Fruit fly (Drosophila melanogaster) whole organism, embryonic: ENCODE measurements around the gene pnt.

Experiments used
- Aef1 ChIP-seq: fragments of 200-800 bp; sonication (Bioruptor generic); IDR thresholded peaks from 3 replicates; pipeline ENCODE4 v1.3.6; 2022; ENCODE audit warnings: missing biosample characterization, missing genetic modification characterization
- Atf3 ChIP-seq: fragments of 200-800 bp; sonication (Bioruptor generic); optimal IDR thresholded peaks from 3 replicates; lab custom pipeline; 2016; ENCODE audit warnings: missing biosample characterization, missing genetic modification characterization
- Bteb2 ChIP-seq: fragments of 200-800 bp; sonication (Bioruptor generic); optimal IDR thresholded peaks from 2 replicates; lab custom pipeline; 2016; ENCODE audit warnings: missing biosample characterization, missing genetic modification characterization
- CG10565 ChIP-seq: fragments of 200-800 bp; sonication (Bioruptor generic); optimal IDR thresholded peaks from 3 replicates; lab custom pipeline; 2016; ENCODE audit warnings: missing biosample characterization, mild to moderate bottlenecking, missing genetic modification characterization
- CG14441 ChIP-seq: fragments of 200-800 bp; sonication (Bioruptor generic); IDR thresholded peaks from 2 replicates; pipeline ENCODE4 v1.3.6; 2022; ENCODE audit warnings: missing biosample characterization, missing genetic modification characterization
- CG17328 ChIP-seq: fragments of 200-800 bp; sonication (Bioruptor generic); IDR thresholded peaks from 2 replicates; pipeline ENCODE4 v1.3.6; 2022; ENCODE audit warnings: missing biosample characterization, missing genetic modification characterization
- CG17568 ChIP-seq: fragments of 200-800 bp; sonication (Bioruptor generic); optimal IDR thresholded peaks from 2 replicates; lab custom pipeline; 2018; ENCODE audit warnings: missing biosample characterization, mild to moderate bottlenecking, missing genetic modification characterization, moderate library complexity
- CG2199 ChIP-seq: fragments of 200-800 bp; sonication (Bioruptor generic); IDR thresholded peaks from 3 replicates; pipeline ENCODE4 v1.3.6; 2022; ENCODE audit warnings: missing biosample characterization, missing genetic modification characterization
- CG2202 ChIP-seq: fragments of 200-800 bp; sonication (Bioruptor generic); optimal IDR thresholded peaks from 2 replicates; lab custom pipeline; 2018; ENCODE audit warnings: missing biosample characterization, mild to moderate bottlenecking, missing genetic modification characterization
- CG2889 ChIP-seq: fragments of 200-800 bp; sonication (Bioruptor generic); IDR thresholded peaks from 3 replicates; pipeline ENCODE4 v1.3.6; 2022; ENCODE audit warnings: missing biosample characterization, missing genetic modification characterization
- CG32767 ChIP-seq: fragments of 200-800 bp; sonication (Bioruptor generic); IDR thresholded peaks from 2 replicates; pipeline ENCODE4 v1.3.6; 2022; ENCODE audit warnings: missing biosample characterization, missing genetic modification characterization
- CG3995 ChIP-seq: fragments of 200-800 bp; sonication (Bioruptor generic); optimal IDR thresholded peaks from 3 replicates; lab custom pipeline; 2016; ENCODE audit warnings: missing biosample characterization, missing genetic modification characterization
- CG42726 ChIP-seq: fragments of 200-800 bp; sonication (Bioruptor generic); IDR thresholded peaks from 2 replicates; pipeline ENCODE4 v1.3.6; 2022; ENCODE audit warnings: missing biosample characterization, missing genetic modification characterization; ENCODE audit not compliant: partially characterized antibody
- CG4328 ChIP-seq: fragments of 200-800 bp; sonication (Bioruptor generic); optimal IDR thresholded peaks from 3 replicates; lab custom pipeline; 2017; ENCODE audit warnings: missing biosample characterization, missing genetic modification reagents, missing genetic modification characterization
- CG4360 ChIP-seq: fragments of 200-800 bp; sonication (Bioruptor generic); IDR thresholded peaks from 2 replicates; pipeline ENCODE4 v1.3.6; 2022; ENCODE audit warnings: missing biosample characterization, missing genetic modification characterization
- CG4854 ChIP-seq: fragments of 200-800 bp; sonication (Bioruptor generic); optimal IDR thresholded peaks from 2 replicates; lab custom pipeline; 2016; ENCODE audit warnings: missing biosample characterization, missing genetic modification characterization, inconsistent platforms
- CG5953 ChIP-seq: fragments of 200-800 bp; sonication (Bioruptor generic); IDR thresholded peaks from 2 replicates; pipeline ENCODE4 v1.3.6; 2022; ENCODE audit warnings: missing biosample characterization, missing genetic modification characterization
- CG6765 ChIP-seq: fragments of 200-800 bp; sonication (Bioruptor generic); optimal IDR thresholded peaks from 3 replicates; lab custom pipeline; 2017; ENCODE audit warnings: missing biosample characterization, mild to moderate bottlenecking, missing genetic modification characterization
- CG7928 ChIP-seq: fragments of 200-800 bp; sonication (Bioruptor generic); optimal IDR thresholded peaks from 2 replicates; lab custom pipeline; 2017; ENCODE audit warnings: missing biosample characterization, mild to moderate bottlenecking, missing genetic modification characterization
- CG7963 ChIP-seq: fragments of 200-800 bp; sonication (Bioruptor generic); IDR thresholded peaks from 3 replicates; pipeline ENCODE4 v1.3.6; 2022; ENCODE audit warnings: missing biosample characterization, missing genetic modification characterization; ENCODE audit not compliant: partially characterized antibody
- CG9727 ChIP-seq: fragments of 200-800 bp; sonication (Bioruptor generic); optimal IDR thresholded peaks from 3 replicates; lab custom pipeline; 2017; ENCODE audit warnings: missing biosample characterization, mild to moderate bottlenecking, missing genetic modification characterization
- CG9817 ChIP-seq: fragments of 200-800 bp; sonication (Bioruptor generic); optimal IDR thresholded peaks from 2 replicates; lab custom pipeline; 2018; ENCODE audit warnings: missing biosample characterization, mild to moderate bottlenecking, missing genetic modification characterization, moderate library complexity
- Dip3 ChIP-seq: fragments of 200-800 bp; sonication (Bioruptor generic); optimal IDR thresholded peaks from 3 replicates; lab custom pipeline; 2016; ENCODE audit warnings: missing biosample characterization, missing genetic modification characterization
- Doc3 ChIP-seq: fragments of 200-800 bp; sonication (Bioruptor generic); IDR thresholded peaks from 3 replicates; pipeline ENCODE4 v1.3.6; 2022; ENCODE audit warnings: missing biosample characterization, missing genetic modification characterization; ENCODE audit not compliant: partially characterized antibody
- Dp ChIP-seq: fragments of 200-800 bp; sonication (Bioruptor generic); optimal IDR thresholded peaks from 2 replicates; lab custom pipeline; 2018; ENCODE audit warnings: missing biosample characterization, mild to moderate bottlenecking, missing genetic modification characterization, moderate library complexity
- Fer1 ChIP-seq: fragments of 200-800 bp; sonication (Bioruptor generic); optimal IDR thresholded peaks from 2 replicates; lab custom pipeline; 2017; ENCODE audit warnings: missing biosample characterization, mild to moderate bottlenecking, missing genetic modification characterization
- Fer3 ChIP-seq: fragments of 200-800 bp; sonication (Bioruptor generic); optimal IDR thresholded peaks from 2 replicates; lab custom pipeline; 2018; ENCODE audit warnings: missing biosample characterization, mild to moderate bottlenecking, missing genetic modification characterization, moderate library complexity
- GATAe ChIP-seq: fragments of 200-800 bp; sonication (Bioruptor generic); conservative IDR thresholded peaks from 2 replicates; pipeline ENCODE4 v1.3.6; 2022; ENCODE audit warnings: missing biosample characterization, missing genetic modification characterization
- Lim3 ChIP-seq: fragments of 200-800 bp; sonication (Bioruptor generic); IDR thresholded peaks from 2 replicates; pipeline ENCODE4 v1.3.6; 2022; ENCODE audit warnings: missing biosample characterization, missing genetic modification characterization
- Med ChIP-seq: fragments of 200-800 bp; sonication (Bioruptor generic); peaks from one replicate; lab custom pipeline; 2016; ENCODE audit warnings: missing biosample characterization, missing genetic modification characterization, mild to moderate bottlenecking, inconsistent platforms, moderate library complexity
- Mes4 ChIP-seq: fragments of 200-800 bp; sonication (Bioruptor generic); optimal IDR thresholded peaks from 2 replicates; lab custom pipeline; 2016; ENCODE audit warnings: missing biosample characterization, missing genetic modification characterization
- NC2β ChIP-seq: fragments of 200-800 bp; sonication (Bioruptor generic); optimal IDR thresholded peaks from 2 replicates; lab custom pipeline; 2016; ENCODE audit warnings: missing biosample characterization, missing genetic modification characterization
- NK7.1 ChIP-seq: fragments of 200-800 bp; sonication (Bioruptor generic); optimal IDR thresholded peaks from 3 replicates; lab custom pipeline; 2016; ENCODE audit warnings: missing biosample characterization, missing genetic modification characterization
- Nf-YC ChIP-seq: fragments of 200-800 bp; optimal IDR thresholded peaks from 3 replicates; lab custom pipeline; 2019; ENCODE audit warnings: missing biosample characterization, mild to moderate bottlenecking, missing genetic modification characterization, moderate library complexity
- Sox100B ChIP-seq: fragments of 200-800 bp; sonication (Bioruptor generic); optimal IDR thresholded peaks from 3 replicates; lab custom pipeline; 2018; ENCODE audit warnings: missing biosample characterization, mild to moderate bottlenecking, missing genetic modification characterization
- Xbp1 ChIP-seq: fragments of 200-800 bp; sonication (Bioruptor generic); optimal IDR thresholded peaks from 3 replicates; lab custom pipeline; 2016; ENCODE audit warnings: missing biosample characterization, mild to moderate bottlenecking, missing genetic modification characterization
- bab2 ChIP-seq: fragments of 200-800 bp; sonication (Bioruptor generic); optimal IDR thresholded peaks from 2 replicates; lab custom pipeline; 2016; ENCODE audit warnings: missing biosample characterization, missing genetic modification characterization
- cwo ChIP-seq: fragments of 200-800 bp; sonication (Bioruptor generic); optimal IDR thresholded peaks from 3 replicates; lab custom pipeline; 2017; ENCODE audit warnings: missing biosample characterization, missing genetic modification characterization, mild to moderate bottlenecking, moderate library complexity, missing genetic modification reagents
- dati ChIP-seq: fragments of 200-800 bp; sonication (Bioruptor generic); IDR thresholded peaks from 2 replicates; pipeline ENCODE4 v1.3.6; 2022; ENCODE audit warnings: missing biosample characterization, missing genetic modification characterization
- disco-r ChIP-seq: fragments of 200-800 bp; sonication (Bioruptor generic); optimal IDR thresholded peaks from 2 replicates; lab custom pipeline; 2016; ENCODE audit warnings: missing biosample characterization, missing genetic modification characterization
- dmrt11E ChIP-seq: fragments of 200-800 bp; sonication (Bioruptor generic); optimal IDR thresholded peaks from 3 replicates; lab custom pipeline; 2018; ENCODE audit warnings: missing biosample characterization, mild to moderate bottlenecking, missing genetic modification characterization, moderate library complexity
- ems ChIP-seq: fragments of 200-800 bp; sonication (Bioruptor generic); optimal IDR thresholded peaks from 3 replicates; lab custom pipeline; 2016; ENCODE audit warnings: missing biosample characterization, missing genetic modification characterization
- fru ChIP-seq: fragments of >200 bp; optimal IDR thresholded peaks from 2 replicates; lab custom pipeline; 2017
- gce ChIP-seq: fragments of 200-800 bp; sonication (Bioruptor generic); IDR thresholded peaks from 3 replicates; pipeline ENCODE4 v1.3.6; 2022; ENCODE audit warnings: missing biosample characterization, missing genetic modification characterization
- knrl ChIP-seq: fragments of 200-800 bp; sonication (Bioruptor generic); IDR thresholded peaks from 3 replicates; pipeline ENCODE4 v1.3.6; 2022; ENCODE audit warnings: missing biosample characterization, missing genetic modification characterization; ENCODE audit not compliant: partially characterized antibody
- lilli ChIP-seq: fragments of 200-800 bp; sonication (Bioruptor generic); optimal IDR thresholded peaks from 3 replicates; lab custom pipeline; 2016; ENCODE audit warnings: missing biosample characterization, missing genetic modification characterization
- mirr ChIP-seq: fragments of 200-800 bp; sonication (Bioruptor generic); optimal IDR thresholded peaks from 3 replicates; lab custom pipeline; 2018; ENCODE audit warnings: missing biosample characterization, mild to moderate bottlenecking, missing genetic modification characterization
- ranshi ChIP-seq: fragments of 200-800 bp; sonication (Bioruptor generic); IDR thresholded peaks from 2 replicates; pipeline ENCODE4 v1.3.6; 2022; ENCODE audit warnings: missing biosample characterization, missing genetic modification characterization
- sc ChIP-seq, 3 experiments: fragments of >200 bp in 2 of 3; fragments of 200-800 bp in 1 of 3; sonication (Bioruptor generic) in 1 of 3; optimal IDR thresholded peaks; 2 replicates in 2 of 3; 3 replicates in 1 of 3; lab custom pipeline; 2017; ENCODE audit warnings: mild to moderate bottlenecking in 1 of 3, missing biosample characterization in 1 of 3, missing genetic modification characterization in 1 of 3, missing genetic modification reagents in 1 of 3
- sqz ChIP-seq: fragments of 200-800 bp; sonication (Bioruptor generic); optimal IDR thresholded peaks from 3 replicates; lab custom pipeline; 2018; ENCODE audit warnings: missing biosample characterization, mild to moderate bottlenecking, missing genetic modification characterization
- stwl ChIP-seq: fragments of 200-800 bp; sonication (Bioruptor generic); optimal IDR thresholded peaks from 3 replicates; lab custom pipeline; 2018; ENCODE audit warnings: missing biosample characterization, mild to moderate bottlenecking, missing genetic modification characterization, moderate library complexity
- zfh1 ChIP-seq: fragments of 200-800 bp; sonication (Bioruptor generic); IDR thresholded peaks from 3 replicates; pipeline ENCODE4 v1.3.6; 2022; ENCODE audit warnings: missing biosample characterization, missing genetic modification characterization

Gene pnt

DNA sequence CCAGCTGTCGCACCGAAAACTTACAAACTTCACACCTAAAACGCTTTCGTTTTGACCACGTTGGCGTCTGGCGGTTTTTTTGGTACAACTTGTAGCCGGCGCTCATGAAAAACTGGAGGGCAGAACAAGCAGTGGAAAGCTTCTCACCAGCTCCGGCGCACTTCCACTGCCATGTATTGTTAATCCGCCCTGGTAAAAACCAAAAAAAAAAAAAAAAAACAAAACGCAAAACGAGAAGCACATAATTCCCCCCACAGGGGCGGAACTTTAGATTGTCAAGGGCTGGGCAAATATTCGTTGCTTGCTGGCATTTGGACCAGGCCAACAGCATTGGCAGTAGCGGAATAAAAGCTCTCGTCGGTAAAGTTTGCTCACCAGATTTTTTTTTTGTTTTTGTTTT is 28.3 kb upstream of the pnt start (continued):
- no peak for TF ChIP-seq Lim3 (GFP tag; lab: Robert Waterston, UW)
- peak; percentile 85 for TF ChIP-seq CG7928 (GFP tag; lab: Kevin White, UChicago)
- no peak for TF ChIP-seq GATAe (GFP tag; lab: Robert Waterston, UW)
- TF ChIP-seq Med (GFP tag; lab: Kevin White, UChicago): peak; percentile 62
- no peak for TF ChIP-seq CG14441
- TF ChIP-seq gce (GFP tag; lab: Robert Waterston, UW): no peak
- no peak for TF ChIP-seq CG2202 (tag; lab: Kevin White, UChicago)
- TF ChIP-seq fru (lab: Kevin White, UChicago): no peak
- no peak for TF ChIP-seq sc (optimal IDR thresholded peaks at IDR 0.05; lab: Kevin White, UChicago)
- no peak for TF ChIP-seq sc (GFP tag; optimal IDR thresholded peaks at IDR 0.05; lab: Kevin White, UChicago)
- peak; percentile 33 for TF ChIP-seq Xbp1 (GFP tag; lab: Kevin White, UChicago)
- no peak for TF ChIP-seq CG7963
- TF ChIP-seq dati: no peak
- peak; percentile 33 for TF ChIP-seq Fer1 (GFP tag; lab: Kevin White, UChicago)
- TF ChIP-seq CG6765 (GFP tag; lab: Kevin White, UChicago): no peak
- TF ChIP-seq Bteb2 (GFP tag; lab: Kevin White, UChicago): no peak
- TF ChIP-seq CG32767 (GFP tag; lab: Robert Waterston, UW): no peak
- TF ChIP-seq NC2β (GFP tag; lab: Kevin White, UChicago): no peak
- TF ChIP-seq CG2199 (GFP tag; lab: Robert Waterston, UW): no peak
- TF ChIP-seq CG5953 (GFP tag; lab: Robert Waterston, UW): no peak
- TF ChIP-seq ems (GFP tag; lab: Kevin White, UChicago): no peak
- no peak for TF ChIP-seq CG2889 (GFP tag; lab: Robert Waterston, UW)
- TF ChIP-seq CG3995 (GFP tag; lab: Kevin White, UChicago): no peak
- no peak for TF ChIP-seq stwl (tag; lab: Kevin White, UChicago)
- no peak for TF ChIP-seq Fer3 (tag; lab: Kevin White, UChicago)
- 0 out of 2 replicates have a peak, but pooled peaks have one; percentile 37 for TF ChIP-seq CG42726 (GFP tag; lab: Robert Waterston, UW)
- TF ChIP-seq Dp (GFP tag; lab: Kevin White, UChicago): no peak
- TF ChIP-seq bab2 (GFP tag; lab: Kevin White, UChicago): no peak
- no peak for TF ChIP-seq CG9817 (tag; lab: Kevin White, UChicago)
- TF ChIP-seq CG4360: no peak
- TF ChIP-seq knrl (GFP tag; lab: Robert Waterston, UW): no peak
- no peak for TF ChIP-seq CG17568 (GFP tag; lab: Kevin White, UChicago)
- no peak for TF ChIP-seq CG4328 (GFP tag; lab: Kevin White, UChicago)
- no peak for TF ChIP-seq disco-r (GFP tag; lab: Kevin White, UChicago)
- no peak for TF ChIP-seq zfh1 (GFP tag; lab: Robert Waterston, UW)
- TF ChIP-seq Sox100B (GFP tag; lab: Kevin White, UChicago): no peak
- TF ChIP-seq cwo (GFP tag; lab: Kevin White, UChicago): no peak
- no peak for TF ChIP-seq CG9727 (GFP tag; lab: Kevin White, UChicago)
- no peak for TF ChIP-seq Aef1 (GFP tag; lab: Robert Waterston, UW)
- TF ChIP-seq NK7.1 (GFP tag; lab: Kevin White, UChicago): no peak
- TF ChIP-seq CG4854 (GFP tag; lab: Kevin White, UChicago): no peak
- no peak for TF ChIP-seq dmrt11E (tag; lab: Kevin White, UChicago)
- TF ChIP-seq Atf3: no peak
- TF ChIP-seq Nf-YC (tag; lab: Kevin White, UChicago): peak; percentile 6
- TF ChIP-seq ranshi: no peak
- no peak for TF ChIP-seq lilli (GFP tag; lab: Kevin White, UChicago)
- TF ChIP-seq sqz (GFP tag; lab: Kevin White, UChicago): peak; percentile 87
- TF ChIP-seq Dip3 (GFP tag; lab: Kevin White, UChicago): no peak
- no peak for TF ChIP-seq CG10565
- TF ChIP-seq CG17328 (GFP tag; lab: Robert Waterston, UW): no peak; the same call in 1 of the 2 replicates
- TF ChIP-seq Mes4 (GFP tag; lab: Kevin White, UChicago): no peak
- peak; percentile 35; the same call in 1 of the 3 replicates for TF ChIP-seq Doc3 (GFP tag; lab: Robert Waterston, UW)
- no peak for TF ChIP-seq mirr
